Worm (Caenorhabditis elegans) whole organism, late embryonic: Measurements from ENCODE around the gene C50C3.1.

Experiments used
- fkh-10 ChIP-seq: fragments of 150-350 bp; optimal IDR thresholded peaks from 2 replicates; lab custom pipeline; 2014; ENCODE audit warnings: missing biosample characterization, missing genetic modification reagents, missing genetic modification characterization
- npax-4 ChIP-seq: sonication (generic microtip); optimal IDR thresholded peaks from 2 replicates; lab custom pipeline; 2016; ENCODE audit warnings: missing genetic modification characterization, missing compliant biosample characterization

ce11 chrIII:8239325-8239724 is 47.5 kb downstream of the C50C3.1 start, which contains the start of gene tsp-1:
- TF ChIP-seq fkh-10 (no peak), npax-4 (tag; lab: Kevin White, UChicago) (no peak)
